Worm (Caenorhabditis elegans) whole organism, midembryonic: ENCODE measurements around the gene nars-2.

ENCODE experiments used
- T22C8.4 ChIP-seq: fragments of 200-800 bp; sonication (Bioruptor generic); IDR thresholded peaks from 2 replicates; pipeline ENCODE4 v1.3.6; 2022; ENCODE audit warnings: missing genetic modification characterization, missing compliant biosample characterization
- flt-1 ChIP-seq: fragments of 200-800 bp; sonication (Bioruptor generic); IDR thresholded peaks from 2 replicates; pipeline ENCODE4 v1.3.6; 2022; ENCODE audit warnings: missing genetic modification characterization, missing compliant biosample characterization
- klf-2 ChIP-seq: fragments of 200-800 bp; sonication (Bioruptor generic); conservative IDR thresholded peaks from 2 replicates; pipeline ENCODE4 v1.3.6; 2022; ENCODE audit warnings: missing genetic modification reagents, missing genetic modification characterization, missing compliant biosample characterization
- ref-1 ChIP-seq: fragments of 200-800 bp; sonication (Bioruptor generic); conservative IDR thresholded peaks from 2 replicates; pipeline ENCODE4 v1.3.6; 2022; ENCODE audit warnings: missing genetic modification reagents, missing genetic modification characterization, missing compliant biosample characterization
- tab-1 ChIP-seq: fragments of 200-800 bp; sonication (Bioruptor generic); IDR thresholded peaks from 2 replicates; pipeline ENCODE4 v1.3.6; 2022; ENCODE audit warnings: missing genetic modification characterization, missing compliant biosample characterization
- ztf-23 ChIP-seq: fragments of 200-800 bp; sonication (Bioruptor generic); IDR thresholded peaks from 2 replicates; pipeline ENCODE4 v1.3.6; 2022; ENCODE audit warnings: missing genetic modification reagents, missing genetic modification characterization, missing compliant biosample characterization
- ztf-29 ChIP-seq: fragments of 200-800 bp; sonication (Bioruptor generic); IDR thresholded peaks from 2 replicates; pipeline ENCODE4 v1.3.6; 2022; ENCODE audit warnings: missing genetic modification reagents, missing genetic modification characterization, missing compliant biosample characterization

DNA sequence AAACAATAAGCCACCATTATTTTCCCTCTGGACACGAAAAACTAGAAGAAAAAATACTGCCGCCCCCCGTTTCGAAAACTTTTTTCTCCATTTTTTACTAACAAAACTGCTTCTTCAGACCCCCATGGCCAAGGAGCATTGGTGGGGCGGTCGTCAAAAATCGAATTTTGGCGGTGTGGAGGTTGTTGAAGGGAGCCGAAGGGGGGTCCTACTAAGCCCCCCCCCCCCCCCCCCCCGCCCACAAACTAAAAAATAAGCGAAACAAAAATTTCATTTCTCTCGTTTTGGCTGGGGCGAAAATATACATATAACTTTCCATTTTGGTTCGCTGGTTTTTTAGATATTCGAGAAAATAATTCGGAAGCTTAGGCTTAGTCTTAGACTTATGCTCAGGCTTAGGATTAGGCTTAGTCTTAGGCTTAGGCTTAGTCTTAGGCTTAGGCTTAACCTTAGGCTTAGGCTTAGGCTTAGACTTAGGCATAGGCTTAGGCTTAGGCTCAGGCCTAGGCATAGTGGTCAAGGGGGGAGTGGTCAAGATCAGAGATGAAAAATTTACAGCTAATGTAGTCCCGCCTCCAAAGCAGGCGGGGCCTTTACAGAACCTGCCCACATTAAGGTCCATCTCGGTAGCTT, 25.8 kb downstream of the nars-2 start:
- TF ChIP-seq tab-1 (GFP tag; lab: Robert Waterston, UW): no peak
- TF ChIP-seq ref-1: no peak
- TF ChIP-seq ztf-23 (GFP tag; lab: Robert Waterston, UW): no peak
- TF ChIP-seq flt-1 (GFP tag; lab: Robert Waterston, UW): no peak
- no peak for TF ChIP-seq klf-2 (GFP tag; lab: Robert Waterston, UW)
- no peak for TF ChIP-seq ztf-29
- no peak for TF ChIP-seq T22C8.4 (GFP tag; lab: Robert Waterston, UW)
